Fruit fly (Drosophila melanogaster): Measurements from ENCODE around the gene Nup98-96.

dm6 chr3R:23730472-23730801 lies 51.0 kb downstream of the Nup98-96 start:
- TF ChIP-seq gl (tag; optimal IDR thresholded peaks at IDR 0.05) (no peak), CG9948 (tag; optimal IDR thresholded peaks at IDR 0.05) (no peak), Pif1B (GFP tag; optimal IDR thresholded peaks at IDR 0.05) (no peak), CG8301 (tag; optimal IDR thresholded peaks at IDR 0.05) (no peak)
